Worm (Caenorhabditis elegans): ENCODE data around the gene ZK688.10.

ce11 chrIII:7917667-7918066 lies 20.8 kb upstream of the ZK688.10 start, which contains the start of gene gly-3:
- TF ChIP-seq lin-13 (GFP tag; optimal IDR thresholded peaks at IDR 0.05), result no peak
- no peak for TF ChIP-seq snpc-4 (tag; optimal IDR thresholded peaks at IDR 0.05)
- no peak for TF ChIP-seq fkh-10 (GFP tag; optimal IDR thresholded peaks at IDR 0.05)
- TF ChIP-seq mef-2 (tag; optimal IDR thresholded peaks at IDR 0.05), result no peak
- no peak for TF ChIP-seq sptf-1 (tag; optimal IDR thresholded peaks at IDR 0.05)
- no peak for TF ChIP-seq nhr-11 (tag; optimal IDR thresholded peaks at IDR 0.05)
- no peak for TF ChIP-seq nhr-28 (tag; optimal IDR thresholded peaks at IDR 0.05)
- no peak for TF ChIP-seq pax-3 (tag; optimal IDR thresholded peaks at IDR 0.05)
- TF ChIP-seq pqm-1 (tag; optimal IDR thresholded peaks at IDR 0.05), result no peak
- no peak for TF ChIP-seq blmp-1 (tag; optimal IDR thresholded peaks at IDR 0.05)
- TF ChIP-seq C16A3.4 (tag; optimal IDR thresholded peaks at IDR 0.05), result no peak
- no peak for TF ChIP-seq nhr-237 (tag; optimal IDR thresholded peaks at IDR 0.05)
- TF ChIP-seq tlp-1 (tag; optimal IDR thresholded peaks at IDR 0.05), result no peak
- no peak for TF ChIP-seq ceh-82 (tag; optimal IDR thresholded peaks at IDR 0.05)

Measured in whole organism, L1 larva.